Fruit fly (Drosophila melanogaster) whole organism, embryonic: Measurements from ENCODE around the gene cysu.

Source experiments
- Blimp-1 ChIP-seq: fragments of 200-800 bp; sonication (Bioruptor generic); optimal IDR thresholded peaks from 3 replicates; lab custom pipeline; 2018; ENCODE audit warnings: missing biosample characterization, missing genetic modification characterization, mild to moderate bottlenecking, moderate library complexity, missing genetic modification reagents
- C15 ChIP-seq: fragments of 200-800 bp; sonication (Bioruptor generic); IDR thresholded peaks from 3 replicates; pipeline ENCODE4 v1.3.6; 2022; ENCODE audit warnings: missing biosample characterization, missing genetic modification characterization
- CG10543 ChIP-seq: fragments of 200-800 bp; sonication (Bioruptor generic); optimal IDR thresholded peaks from 3 replicates; lab custom pipeline; 2017; ENCODE audit warnings: missing biosample characterization, mild to moderate bottlenecking, missing genetic modification characterization, moderate library complexity
- CG11696 ChIP-seq: fragments of 200-800 bp; sonication (Bioruptor generic); IDR thresholded peaks from 2 replicates; pipeline ENCODE4 v1.3.6; 2022; ENCODE audit warnings: missing biosample characterization, missing genetic modification characterization
- CG12071 ChIP-seq: fragments of 200-800 bp; sonication (Bioruptor generic); optimal IDR thresholded peaks from 3 replicates; lab custom pipeline; 2018; ENCODE audit warnings: missing biosample characterization, mild to moderate bottlenecking, missing genetic modification characterization
- CG14050 ChIP-seq: fragments of 200-800 bp; sonication (Bioruptor generic); IDR thresholded peaks from 3 replicates; pipeline ENCODE4 v1.3.6; 2022; ENCODE audit warnings: missing biosample characterization, missing genetic modification characterization
- CG15696 ChIP-seq: fragments of 200-800 bp; sonication (Bioruptor generic); optimal IDR thresholded peaks from 2 replicates; lab custom pipeline; 2019; ENCODE audit warnings: missing biosample characterization, mild to moderate bottlenecking, missing genetic modification characterization, moderate library complexity
- CG17802 ChIP-seq: fragments of 200-800 bp; sonication (Bioruptor generic); optimal IDR thresholded peaks from 2 replicates; lab custom pipeline; 2018; ENCODE audit warnings: missing biosample characterization, mild to moderate bottlenecking, missing genetic modification characterization, moderate library complexity
- CG18011 ChIP-seq: fragments of 200-800 bp; sonication (Bioruptor generic); optimal IDR thresholded peaks from 2 replicates; lab custom pipeline; 2017; ENCODE audit warnings: missing biosample characterization, missing genetic modification characterization, mild to moderate bottlenecking, moderate library complexity, missing genotype
- CG3847 ChIP-seq: fragments of 200-800 bp; sonication (Bioruptor generic); IDR thresholded peaks from 2 replicates; pipeline ENCODE4 v1.3.6; 2022; ENCODE audit warnings: missing biosample characterization, missing genetic modification characterization
- CG4617 ChIP-seq: fragments of 200-800 bp; sonication (Bioruptor generic); optimal IDR thresholded peaks from 3 replicates; lab custom pipeline; 2016; ENCODE audit warnings: missing biosample characterization, missing genetic modification characterization, borderline replicate concordance
- CG4707 ChIP-seq: fragments of 200-800 bp; sonication (Bioruptor generic); optimal IDR thresholded peaks from 2 replicates; lab custom pipeline; 2018; ENCODE audit warnings: missing biosample characterization, mild to moderate bottlenecking, missing genetic modification characterization, moderate library complexity
- CG8089 ChIP-seq: fragments of 200-800 bp; sonication (Bioruptor generic); optimal IDR thresholded peaks from 3 replicates; lab custom pipeline; 2016; ENCODE audit warnings: missing biosample characterization, missing genetic modification characterization
- CG9817 ChIP-seq: fragments of 200-800 bp; sonication (Bioruptor generic); optimal IDR thresholded peaks from 2 replicates; lab custom pipeline; 2018; ENCODE audit warnings: missing biosample characterization, mild to moderate bottlenecking, missing genetic modification characterization, moderate library complexity
- CTCF ChIP-seq: fragments of 200-800 bp; sonication (Bioruptor generic); optimal IDR thresholded peaks from 2 replicates; lab custom pipeline; 2017; ENCODE audit warnings: missing biosample characterization, mild to moderate bottlenecking, missing genetic modification characterization, moderate library complexity
- D19B ChIP-seq: fragments of 200-800 bp; sonication (Bioruptor generic); optimal IDR thresholded peaks from 2 replicates; lab custom pipeline; 2017; ENCODE audit warnings: missing biosample characterization, mild to moderate bottlenecking, missing genetic modification characterization
- Dip3 ChIP-seq: fragments of 200-800 bp; sonication (Bioruptor generic); optimal IDR thresholded peaks from 3 replicates; lab custom pipeline; 2016; ENCODE audit warnings: missing biosample characterization, missing genetic modification characterization
- Dll ChIP-seq: fragments of 200-800 bp; sonication (Bioruptor generic); IDR thresholded peaks from 4 replicates; pipeline ENCODE4 v1.3.6; 2022; ENCODE audit warnings: missing biosample characterization, missing genetic modification characterization; ENCODE audit not compliant: partially characterized antibody
- Ets97D ChIP-seq: fragments of 200-800 bp; sonication (Bioruptor generic); optimal IDR thresholded peaks from 3 replicates; lab custom pipeline; 2016; ENCODE audit warnings: missing biosample characterization, missing genetic modification characterization
- H15 ChIP-seq: fragments of 200-800 bp; sonication (Bioruptor generic); IDR thresholded peaks from 3 replicates; pipeline ENCODE4 v1.3.6; 2022; ENCODE audit warnings: missing biosample characterization, missing genetic modification characterization
- Hand ChIP-seq: fragments of 200-800 bp; sonication (Bioruptor generic); optimal IDR thresholded peaks from 2 replicates; lab custom pipeline; 2017; ENCODE audit warnings: mild to moderate bottlenecking, missing biosample characterization, missing genetic modification reagents, missing genetic modification characterization
- Hey ChIP-seq: fragments of 200-800 bp; sonication (Bioruptor generic); optimal IDR thresholded peaks from 3 replicates; lab custom pipeline; 2018; ENCODE audit warnings: missing biosample characterization, mild to moderate bottlenecking, missing genetic modification characterization
- HmgD ChIP-seq: fragments of 200-800 bp; sonication (Bioruptor generic); optimal IDR thresholded peaks from 3 replicates; lab custom pipeline; 2016; ENCODE audit warnings: missing biosample characterization, missing genetic modification characterization
- Hmx ChIP-seq: fragments of 200-800 bp; sonication (Bioruptor generic); optimal IDR thresholded peaks from 2 replicates; lab custom pipeline; 2016; ENCODE audit warnings: missing biosample characterization, missing genetic modification characterization
- Kr ChIP-seq: fragments of 200-800 bp; sonication (Bioruptor generic); optimal IDR thresholded peaks from 2 replicates; lab custom pipeline; 2017; ENCODE audit warnings: missing biosample characterization, mild to moderate bottlenecking, missing genetic modification characterization
- MBD-R2 ChIP-seq: fragments of 200-800 bp; sonication (Bioruptor generic); IDR thresholded peaks from 2 replicates; pipeline ENCODE4 v1.3.6; 2022; ENCODE audit warnings: missing biosample characterization, missing genetic modification characterization
- Mes4 ChIP-seq: fragments of 200-800 bp; sonication (Bioruptor generic); optimal IDR thresholded peaks from 2 replicates; lab custom pipeline; 2016; ENCODE audit warnings: missing biosample characterization, missing genetic modification characterization
- Nf-YC ChIP-seq: fragments of 200-800 bp; optimal IDR thresholded peaks from 3 replicates; lab custom pipeline; 2019; ENCODE audit warnings: missing biosample characterization, mild to moderate bottlenecking, missing genetic modification characterization, moderate library complexity
- Oaz ChIP-seq: fragments of 200-800 bp; sonication (Bioruptor generic); IDR thresholded peaks from 2 replicates; pipeline ENCODE4 v1.3.6; 2022; ENCODE audit warnings: missing biosample characterization, missing genetic modification characterization
- Ptx1 ChIP-seq: fragments of 200-800 bp; sonication (Bioruptor generic); IDR thresholded peaks from 2 replicates; pipeline ENCODE4 v1.3.6; 2022; ENCODE audit warnings: missing biosample characterization, missing genetic modification characterization
- Side ChIP-seq: fragments of 200-800 bp; sonication (Bioruptor generic); optimal IDR thresholded peaks from 2 replicates; lab custom pipeline; 2016; ENCODE audit warnings: missing biosample characterization, missing genetic modification characterization
- Xrp1 ChIP-seq: fragments of 200-800 bp; sonication (Bioruptor generic); IDR thresholded peaks from 2 replicates; pipeline ENCODE4 v1.3.6; 2022; ENCODE audit warnings: missing biosample characterization, missing genetic modification characterization
- aop ChIP-seq: fragments of 200-800 bp; sonication (Bioruptor generic); IDR thresholded peaks from 2 replicates; pipeline ENCODE4 v1.3.6; 2022; ENCODE audit warnings: missing biosample characterization, missing genetic modification characterization
- ash1 ChIP-seq: fragments of 200-800 bp; sonication (Bioruptor generic); optimal IDR thresholded peaks from 2 replicates; lab custom pipeline; 2018; ENCODE audit warnings: missing biosample characterization, mild to moderate bottlenecking, missing genetic modification characterization
- chm ChIP-seq: fragments of 200-800 bp; sonication (Bioruptor generic); IDR thresholded peaks from 2 replicates; pipeline ENCODE4 v1.3.6; 2022; ENCODE audit warnings: missing biosample characterization, missing genetic modification characterization
- crp ChIP-seq, 2 experiments: fragments of 200-800 bp; sonication (Bioruptor generic); optimal IDR thresholded peaks; 2 replicates in 1 of 2; 3 replicates in 1 of 2; lab custom pipeline; 2017; ENCODE audit warnings: missing biosample characterization in 2 of 2, missing genetic modification characterization in 2 of 2, mild to moderate bottlenecking in 1 of 2, moderate library complexity in 1 of 2
- dati ChIP-seq: fragments of 200-800 bp; sonication (Bioruptor generic); IDR thresholded peaks from 2 replicates; pipeline ENCODE4 v1.3.6; 2022; ENCODE audit warnings: missing biosample characterization, missing genetic modification characterization
- dimm ChIP-seq: fragments of 200-800 bp; sonication (Bioruptor generic); IDR thresholded peaks from 2 replicates; pipeline ENCODE4 v1.3.6; 2022; ENCODE audit warnings: missing biosample characterization, missing genetic modification characterization
- fd64A ChIP-seq: fragments of 200-800 bp; sonication (Bioruptor generic); optimal IDR thresholded peaks from 3 replicates; lab custom pipeline; 2018; ENCODE audit warnings: missing biosample characterization, mild to moderate bottlenecking, missing genetic modification characterization
- fru ChIP-seq: fragments of >200 bp; optimal IDR thresholded peaks from 2 replicates; lab custom pipeline; 2017
- gt ChIP-seq: fragments of 200-800 bp; sonication (Bioruptor generic); IDR thresholded peaks from 2 replicates; pipeline ENCODE4 v1.3.6; 2022; ENCODE audit warnings: missing biosample characterization, missing genetic modification characterization
- hb ChIP-seq: fragments of 200-800 bp; sonication (Bioruptor generic); IDR thresholded peaks from 3 replicates; pipeline ENCODE4 v1.3.6; 2022; ENCODE audit warnings: missing biosample characterization, missing genetic modification characterization; ENCODE audit not compliant: partially characterized antibody
- mam ChIP-seq: fragments of 200-800 bp; sonication (Bioruptor generic); optimal IDR thresholded peaks from 3 replicates; lab custom pipeline; 2016; ENCODE audit warnings: missing biosample characterization, missing genetic modification characterization
- nmo ChIP-seq: fragments of 200-800 bp; sonication (Bioruptor generic); optimal IDR thresholded peaks from 2 replicates; lab custom pipeline; 2018; ENCODE audit warnings: missing biosample characterization, mild to moderate bottlenecking, missing genetic modification characterization, moderate library complexity
- onecut ChIP-seq: fragments of 200-800 bp; sonication (Bioruptor generic); IDR thresholded peaks from 2 replicates; pipeline ENCODE4 v1.3.6; 2022; ENCODE audit warnings: missing biosample characterization, missing genetic modification characterization
- pho ChIP-seq: fragments of 200-800 bp; sonication (Bioruptor generic); optimal IDR thresholded peaks from 2 replicates; lab custom pipeline; 2016; ENCODE audit warnings: missing biosample characterization, missing genetic modification characterization
- pzg ChIP-seq: fragments of 200-800 bp; sonication (Bioruptor generic); optimal IDR thresholded peaks from 3 replicates; lab custom pipeline; 2018; ENCODE audit warnings: missing biosample characterization, mild to moderate bottlenecking, missing genetic modification characterization, moderate library complexity
- row ChIP-seq: fragments of 200-800 bp; sonication (Bioruptor generic); IDR thresholded peaks from 3 replicates; pipeline ENCODE4 v1.3.6; 2022; ENCODE audit warnings: missing biosample characterization, missing genetic modification characterization
- tll ChIP-seq, 2 experiments: fragments of 200-800 bp in 1 of 2; fragments of >200 bp in 1 of 2; sonication (Bioruptor generic) in 1 of 2; optimal IDR thresholded peaks; 2 replicates each; lab custom pipeline; 2017 to 2019; ENCODE audit warnings: missing biosample characterization in 2 of 2, missing genetic modification characterization in 2 of 2, mild to moderate bottlenecking in 1 of 2, moderate library complexity in 1 of 2
- trh ChIP-seq: fragments of 200-800 bp; sonication (Bioruptor generic); optimal IDR thresholded peaks from 2 replicates; lab custom pipeline; 2016; ENCODE audit warnings: missing biosample characterization, missing genetic modification characterization
- unpg ChIP-seq: fragments of 200-800 bp; sonication (Bioruptor generic); optimal IDR thresholded peaks from 3 replicates; lab custom pipeline; 2018; ENCODE audit warnings: missing biosample characterization, mild to moderate bottlenecking, missing genetic modification characterization, moderate library complexity
- wdn ChIP-seq: fragments of 200-800 bp; sonication (Bioruptor generic); IDR thresholded peaks from 2 replicates; pipeline ENCODE4 v1.3.6; 2022; ENCODE audit warnings: missing biosample characterization, missing genetic modification characterization
- wor ChIP-seq: fragments of 200-800 bp; sonication (Bioruptor generic); IDR thresholded peaks from 2 replicates; pipeline ENCODE4 v1.3.6; 2022; ENCODE audit warnings: missing biosample characterization, missing genetic modification characterization

The cysu gene

dm6 chr3R:17400675-17401118, 24.9 kb upstream of the cysu start (continued):
- TF ChIP-seq CG3847 (GFP tag; lab: Robert Waterston, UW) (no peak), wdn (GFP tag; lab: Robert Waterston, UW) (no peak), Mes4 (GFP tag; lab: Kevin White, UChicago) (no peak), CG11696 (GFP tag; lab: Robert Waterston, UW) (no peak), Ptx1 (GFP tag; lab: Robert Waterston, UW) (peak; percentile 43; the same call in 1 of the 2 replicates), CG12071 (GFP tag; lab: Kevin White, UChicago) (peak; percentile 50), CG18011 (no peak), pho (no peak), nmo (GFP tag; lab: Kevin White, UChicago) (peak; percentile 73), CG15696 (tag; lab: Kevin White, UChicago) (peak; percentile 74), MBD-R2 (GFP tag; lab: Robert Waterston, UW) (no peak), CTCF (GFP tag; lab: Kevin White, UChicago) (no peak), CG17802 (tag; lab: Kevin White, UChicago) (no peak), Nf-YC (tag; lab: Kevin White, UChicago) (no peak), onecut (GFP tag; lab: Robert Waterston, UW) (no peak), Hey (tag; lab: Kevin White, UChicago) (no peak), Oaz (GFP tag; lab: Robert Waterston, UW) (no peak), fd64A (GFP tag; lab: Kevin White, UChicago) (no peak), D19B (GFP tag; lab: Kevin White, UChicago) (peak; percentile 22), wor (GFP tag; lab: Robert Waterston, UW) (no peak), Dll (GFP tag; lab: Robert Waterston, UW) (no peak), dimm (no peak), trh (GFP tag; lab: Kevin White, UChicago) (no peak), hb (GFP tag; lab: Robert Waterston, UW) (no peak), CG14050 (GFP tag; lab: Robert Waterston, UW) (peak; percentile 19; the same call in 1 of the 3 replicates), C15 (GFP tag; lab: Robert Waterston, UW) (no peak), Blimp-1 (GFP tag; lab: Kevin White, UChicago) (peak; percentile 69), Hand (GFP tag; lab: Kevin White, UChicago) (no peak), Kr (no peak), CG9817 (tag; lab: Kevin White, UChicago) (no peak), crp (GFP tag; optimal IDR thresholded peaks at IDR 0.05; lab: Kevin White, UChicago) (no peak), Hmx (no peak), Dip3 (GFP tag; lab: Kevin White, UChicago) (no peak), dati (GFP tag; lab: Robert Waterston, UW) (no peak), Ets97D (no peak), mam (GFP tag; lab: Kevin White, UChicago) (no peak), unpg (peak; percentile 52), chm (GFP tag; lab: Robert Waterston, UW) (no peak), aop (GFP tag; lab: Robert Waterston, UW) (no peak), pzg (GFP tag; lab: Kevin White, UChicago) (no peak), CG8089 (no peak), CG4707 (no peak), row (GFP tag; lab: Robert Waterston, UW) (peak; percentile 34; the same call in 2 of the 3 replicates), CG4617 (no peak), tll (GFP tag; optimal IDR thresholded peaks at IDR 0.05; lab: Kevin White, UChicago) (no peak), ash1 (GFP tag; lab: Kevin White, UChicago) (no peak), gt (GFP tag; lab: Robert Waterston, UW) (no peak), Side (no peak), H15 (GFP tag; lab: Robert Waterston, UW) (no peak), CG10543 (no peak), fru (lab: Kevin White, UChicago) (no peak), Xrp1 (GFP tag; lab: Robert Waterston, UW) (peak; percentile 57; the same call in 1 of the 2 replicates), HmgD (GFP tag; lab: Kevin White, UChicago) (no peak)
